Worm (Caenorhabditis elegans): ENCODE measurements around the gene miz-1.

DNA sequence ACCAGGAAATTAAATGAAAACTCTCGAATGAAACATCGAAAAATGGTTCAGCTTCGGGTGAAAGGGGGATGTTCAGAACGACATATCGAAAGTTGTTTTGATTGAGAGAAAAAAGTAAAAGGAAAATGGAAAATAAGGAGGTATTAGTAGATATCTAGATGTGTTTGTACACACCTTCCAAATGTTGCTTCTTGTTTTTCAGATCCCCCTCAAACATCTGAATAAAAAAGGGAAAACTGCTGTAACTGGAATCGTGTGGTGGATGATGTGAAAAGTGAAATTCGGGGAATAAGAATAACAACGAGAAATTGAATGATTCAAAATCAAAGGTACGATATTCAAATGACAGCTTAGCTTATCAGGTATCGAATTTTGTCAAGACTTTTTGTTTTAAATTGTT, 15.8 kb downstream of the miz-1 start, which contains the start of gene npax-3:
- TF ChIP-seq ztf-11 (tag; optimal IDR thresholded peaks at IDR 0.05), result no peak
- TF ChIP-seq unc-62 (GFP tag; optimal IDR thresholded peaks at IDR 0.05), result no peak
- TF ChIP-seq flh-1 (GFP tag; optimal IDR thresholded peaks at IDR 0.05), result no peak
- TF ChIP-seq pha-4 (tag; optimal IDR thresholded peaks at IDR 0.05), result no peak

Measured in whole organism, mixed stage, embryonic.